Fruit fly (Drosophila melanogaster): ENCODE measurements around the gene CG32687.
A peak's percentile ranks its signal among the peaks of the same experiment; 100 is the strongest.

The CG32687 gene

dm6 chrX:10486144-10487030 lies 618 bp downstream of the CG32687 start (continued):
- TF ChIP-seq unpg (GFP tag; optimal IDR thresholded peaks at IDR 0.05) (peak; percentile 62), CG1603 (tag; optimal IDR thresholded peaks at IDR 0.05) (peak; percentile 63), HLH4C (GFP tag; IDR thresholded peaks at IDR 0.05; ENCODE audit: partially characterized antibody) (no peak; the same call in 2 of the 3 replicates), cato (GFP tag; optimal IDR thresholded peaks at IDR 0.05; ENCODE audit: borderline replicate concordance) (no peak), scrt (GFP tag; optimal IDR thresholded peaks at IDR 0.05) (peak; percentile 47), CG30403 (GFP tag; optimal IDR thresholded peaks at IDR 0.05) (peak; percentile 53), CG14965 (GFP tag; optimal IDR thresholded peaks at IDR 0.05; ENCODE audit: borderline replicate concordance) (no peak), bowl (GFP tag; IDR thresholded peaks at IDR 0.05) (no peak), CG14050 (GFP tag; IDR thresholded peaks at IDR 0.05) (peak; percentile 22; the same call in 1 of the 3 replicates), CG12236 (GFP tag; optimal IDR thresholded peaks at IDR 0.05) (no peak), rib (GFP tag; IDR thresholded peaks at IDR 0.05) (no peak), nerfin-1 (tag; optimal IDR thresholded peaks at IDR 0.05) (no peak), CG15479 (GFP tag; optimal IDR thresholded peaks at IDR 0.05) (no peak), stc (GFP tag; IDR thresholded peaks at IDR 0.05) (peak; percentile 43), Aef1 (GFP tag; IDR thresholded peaks at IDR 0.05) (peak; percentile 39; the same call in 2 of the 3 replicates), Oli (tag; optimal IDR thresholded peaks at IDR 0.05) (peak; percentile 73), Trl (optimal IDR thresholded peaks at IDR 0.05) (peak in 1 of 2 experiments; percentile 42), Trl (GFP tag; optimal IDR thresholded peaks at IDR 0.05) (peak; percentile 34), Lpt (GFP tag; optimal IDR thresholded peaks at IDR 0.05) (no peak), CG4424 (GFP tag; optimal IDR thresholded peaks at IDR 0.05) (peak; percentile 39), Optix (GFP tag; IDR thresholded peaks at IDR 0.05) (0 out of 3 replicates have a peak, but pooled peaks have one; percentile 21), Opbp (GFP tag; IDR thresholded peaks at IDR 0.05; ENCODE audit: partially characterized antibody) (no peak), CTCF (GFP tag; optimal IDR thresholded peaks at IDR 0.05) (peak; percentile 25), CG34422 (GFP tag; IDR thresholded peaks at IDR 0.05) (no peak), danr (GFP tag; IDR thresholded peaks at IDR 0.05) (no peak), CG1233 (GFP tag; optimal IDR thresholded peaks at IDR 0.05) (peak; percentile 48), CHES-1-like (GFP tag; optimal IDR thresholded peaks at IDR 0.05) (peak; percentile 66), klu (GFP tag; IDR thresholded peaks at IDR 0.05) (0 out of 2 replicates have a peak, but pooled peaks have one; percentile 37), CG5245 (GFP tag; optimal IDR thresholded peaks at IDR 0.05) (no peak), CG9817 (tag; optimal IDR thresholded peaks at IDR 0.05) (peak; percentile 55), Usf (GFP tag; optimal IDR thresholded peaks at IDR 0.05) (peak; percentile 5), Poxn (GFP tag; IDR thresholded peaks at IDR 0.05) (0 out of 2 replicates have a peak, but pooled peaks have one; percentile 46), knrl (GFP tag; IDR thresholded peaks at IDR 0.05; ENCODE audit: partially characterized antibody) (peak; percentile 40; the same call in 1 of the 3 replicates), CG11560 (tag; IDR thresholded peaks at IDR 0.05) (no peak), CG12071 (GFP tag; optimal IDR thresholded peaks at IDR 0.05) (peak; percentile 66), en (GFP tag; optimal IDR thresholded peaks at IDR 0.05) (peak; percentile 13), B-H2 (GFP tag; optimal IDR thresholded peaks at IDR 0.05) (peak; percentile 18), cas (GFP tag; IDR thresholded peaks at IDR 0.05) (no peak), Hand (GFP tag; optimal IDR thresholded peaks at IDR 0.05) (peak; percentile 62), CG1647 (GFP tag; optimal IDR thresholded peaks at IDR 0.05) (peak; percentile 24), D19B (GFP tag; optimal IDR thresholded peaks at IDR 0.05) (peak; percentile 53), ems (GFP tag; optimal IDR thresholded peaks at IDR 0.05) (peak; percentile 56), CG8924 (tag; optimal IDR thresholded peaks at IDR 0.05) (peak; percentile 61), CG16813 (GFP tag; IDR thresholded peaks at IDR 0.05; ENCODE audit: partially characterized antibody) (no peak), D19A (tag; optimal IDR thresholded peaks at IDR 0.05) (peak; percentile 18), Ravus (GFP tag; IDR thresholded peaks at IDR 0.05) (no peak), gem (tag; optimal IDR thresholded peaks at IDR 0.05) (peak; percentile 76), Eip74EF (GFP tag; optimal IDR thresholded peaks at IDR 0.05) (peak in 1 of 2 experiments; percentile 44), HmgZ (tag; optimal IDR thresholded peaks at IDR 0.05) (peak; percentile 57)
